Fruit fly (Drosophila melanogaster) whole organism: ENCODE data around the gene Rpn9.

Experiments used
- CG8478 ChIP-seq: fragments of >200 bp; optimal IDR thresholded peaks from 2 replicates; lab custom pipeline; 2018; ENCODE audit warnings: inconsistent platforms
- EcR ChIP-seq, 2 experiments: fragments of >200 bp; optimal IDR thresholded peaks; 2 replicates each; lab custom pipeline; 2017; ENCODE audit warnings: missing biosample characterization in 2 of 2, missing genetic modification characterization in 2 of 2, missing genetic modification reagents in 2 of 2
- pan ChIP-seq: fragments of >200 bp; optimal IDR thresholded peaks from 2 replicates; lab custom pipeline; 2017
- psq ChIP-seq: fragments of >200 bp; optimal IDR thresholded peaks from 2 replicates; lab custom pipeline; 2017

dm6 chr3R:23730472-23730801 is 2.8 kb downstream of the Rpn9 start:
- TF ChIP-seq CG8478 (lab: Kevin White, UChicago) (no peak), psq (lab: Kevin White, UChicago) (no peak), EcR (GFP tag; optimal IDR thresholded peaks at IDR 0.05; lab: Kevin White, UChicago) (no peak), pan (lab: Kevin White, UChicago) (no peak)
